Worm (Caenorhabditis elegans): ENCODE data around the gene ins-6.

DNA sequence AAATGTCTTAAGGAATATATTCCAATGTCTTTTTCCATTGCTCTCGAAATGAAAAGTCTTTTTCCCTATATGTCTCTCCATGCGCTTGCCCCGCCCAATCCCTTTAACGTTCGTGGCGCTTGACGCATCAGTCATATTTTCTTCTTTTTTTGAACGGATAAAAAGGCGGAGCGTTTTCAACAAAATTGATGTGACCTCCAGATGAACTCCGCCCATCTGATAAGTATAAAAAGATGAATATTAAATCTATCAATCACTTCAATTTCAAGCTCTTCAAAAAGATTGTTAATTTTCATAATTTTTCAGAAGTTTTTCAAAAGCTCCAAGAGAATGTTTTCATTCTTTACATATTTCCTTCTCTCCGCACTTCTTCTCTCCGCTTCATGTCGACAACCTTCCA lies 4.2 kb upstream of the ins-6 start, which contains the start of gene ins-4:
- TF ChIP-seq zfh-2 (GFP tag; conservative IDR thresholded peaks at IDR 0.05): no peak
- TF ChIP-seq ets-4 (GFP tag; optimal IDR thresholded peaks at IDR 0.05): no peak
- no peak for TF ChIP-seq aptf-2 (GFP tag; conservative IDR thresholded peaks at IDR 0.05)
- TF ChIP-seq lsl-1 (GFP tag; optimal IDR thresholded peaks at IDR 0.05): no peak
- TF ChIP-seq ekl-4 (GFP tag; IDR thresholded peaks at IDR 0.05): no peak
- no peak for TF ChIP-seq B0336.3 (GFP tag; IDR thresholded peaks at IDR 0.05)
- TF ChIP-seq rpc-1 (optimal IDR thresholded peaks at IDR 0.05): no peak
- no peak for TF ChIP-seq rpc-1 (tag; optimal IDR thresholded peaks at IDR 0.05)
- TF ChIP-seq K12H6.12 (tag; optimal IDR thresholded peaks at IDR 0.05): no peak
- TF ChIP-seq ama-1 (optimal IDR thresholded peaks at IDR 0.05): no peak
- no peak for TF ChIP-seq ama-1 (GFP tag; optimal IDR thresholded peaks at IDR 0.05)
